Fruit fly (Drosophila melanogaster) whole organism, embryonic: Measurements from ENCODE around the gene Pak.

Source experiments
- Atf-2 ChIP-seq: fragments of 200-800 bp; sonication (Bioruptor generic); optimal IDR thresholded peaks from 2 replicates; lab custom pipeline; 2016; ENCODE audit warnings: missing biosample characterization, missing genetic modification characterization
- CG10654 ChIP-seq: fragments of 200-800 bp; sonication (Bioruptor generic); optimal IDR thresholded peaks from 2 replicates; lab custom pipeline; 2016; ENCODE audit warnings: missing biosample characterization, missing genetic modification characterization
- CG11093 ChIP-seq: fragments of 200-800 bp; sonication (Bioruptor generic); IDR thresholded peaks from 3 replicates; pipeline ENCODE4 v1.3.6; 2022; ENCODE audit warnings: missing biosample characterization, missing genetic modification characterization
- CG12071 ChIP-seq: fragments of 200-800 bp; sonication (Bioruptor generic); optimal IDR thresholded peaks from 3 replicates; lab custom pipeline; 2018; ENCODE audit warnings: missing biosample characterization, mild to moderate bottlenecking, missing genetic modification characterization
- CG17568 ChIP-seq: fragments of 200-800 bp; sonication (Bioruptor generic); optimal IDR thresholded peaks from 2 replicates; lab custom pipeline; 2018; ENCODE audit warnings: missing biosample characterization, mild to moderate bottlenecking, missing genetic modification characterization, moderate library complexity
- CG2120 ChIP-seq: fragments of 200-800 bp; sonication (Bioruptor generic); optimal IDR thresholded peaks from 3 replicates; lab custom pipeline; 2016; ENCODE audit warnings: missing biosample characterization, missing genetic modification characterization
- CG31388 ChIP-seq: fragments of 200-800 bp; sonication (Bioruptor generic); optimal IDR thresholded peaks from 2 replicates; lab custom pipeline; 2016; ENCODE audit warnings: missing biosample characterization, missing genetic modification characterization
- CG32772 ChIP-seq: fragments of 200-800 bp; sonication (Bioruptor generic); IDR thresholded peaks from 2 replicates; pipeline ENCODE4 v1.3.6; 2022; ENCODE audit warnings: missing biosample characterization, missing genetic modification characterization
- CG33213 ChIP-seq: fragments of 200-800 bp; sonication (Bioruptor generic); optimal IDR thresholded peaks from 3 replicates; lab custom pipeline; 2016; ENCODE audit warnings: missing biosample characterization, missing genetic modification characterization
- CG43689 ChIP-seq: fragments of 200-800 bp; sonication (Bioruptor generic); IDR thresholded peaks from 2 replicates; pipeline ENCODE4 v1.3.6; 2022; ENCODE audit warnings: missing biosample characterization, missing genetic modification characterization
- CG4404 ChIP-seq: fragments of 200-800 bp; sonication (Bioruptor generic); IDR thresholded peaks from 2 replicates; pipeline ENCODE4 v1.3.6; 2022; ENCODE audit warnings: missing biosample characterization, missing genetic modification characterization
- CG6813 ChIP-seq: fragments of 200-800 bp; sonication (Bioruptor generic); optimal IDR thresholded peaks from 2 replicates; lab custom pipeline; 2017; ENCODE audit warnings: missing biosample characterization, missing genetic modification characterization, mild to moderate bottlenecking, moderate library complexity, missing genetic modification reagents
- CG8089 ChIP-seq: fragments of 200-800 bp; sonication (Bioruptor generic); optimal IDR thresholded peaks from 3 replicates; lab custom pipeline; 2016; ENCODE audit warnings: missing biosample characterization, missing genetic modification characterization
- Chrac-16 ChIP-seq: fragments of 200-800 bp; sonication (Bioruptor generic); optimal IDR thresholded peaks from 3 replicates; lab custom pipeline; 2016; ENCODE audit warnings: missing biosample characterization, missing genetic modification characterization
- Dip2 ChIP-seq: fragments of 200-800 bp; sonication (Bioruptor generic); IDR thresholded peaks from 2 replicates; pipeline ENCODE4 v1.3.6; 2022; ENCODE audit warnings: missing biosample characterization, missing genetic modification characterization
- HHEX ChIP-seq: fragments of 200-800 bp; sonication (Bioruptor generic); optimal IDR thresholded peaks from 3 replicates; lab custom pipeline; 2017; ENCODE audit warnings: missing biosample characterization, mild to moderate bottlenecking, missing genetic modification characterization, missing genetic modification reagents
- Hr78 ChIP-seq, 2 experiments: fragments of 200-800 bp in 1 of 2; fragments of >200 bp in 1 of 2; sonication (Bioruptor generic) in 1 of 2; optimal IDR thresholded peaks; 2 replicates each; lab custom pipeline; 2017 to 2019; ENCODE audit warnings: missing biosample characterization in 2 of 2, missing genetic modification characterization in 2 of 2, mild to moderate bottlenecking in 1 of 2, moderate library complexity in 1 of 2
- Kr ChIP-seq: fragments of 200-800 bp; sonication (Bioruptor generic); optimal IDR thresholded peaks from 2 replicates; lab custom pipeline; 2017; ENCODE audit warnings: missing biosample characterization, mild to moderate bottlenecking, missing genetic modification characterization
- NK7.1 ChIP-seq: fragments of 200-800 bp; sonication (Bioruptor generic); optimal IDR thresholded peaks from 3 replicates; lab custom pipeline; 2016; ENCODE audit warnings: missing biosample characterization, missing genetic modification characterization
- Nf-YA ChIP-seq: fragments of 200-800 bp; sonication (Bioruptor generic); IDR thresholded peaks from 2 replicates; pipeline ENCODE4 v1.3.6; 2022; ENCODE audit warnings: missing biosample characterization, missing genetic modification characterization
- Nf-YB ChIP-seq: fragments of 200-800 bp; sonication (Bioruptor generic); optimal IDR thresholded peaks from 3 replicates; lab custom pipeline; 2019; ENCODE audit warnings: missing biosample characterization, mild to moderate bottlenecking, missing genetic modification characterization, moderate library complexity
- Six4 ChIP-seq: fragments of 200-800 bp; sonication (Bioruptor generic); optimal IDR thresholded peaks from 2 replicates; lab custom pipeline; 2016; ENCODE audit warnings: missing biosample characterization, missing genetic modification characterization
- Ssrp ChIP-seq: fragments of 200-800 bp; sonication (Bioruptor generic); optimal IDR thresholded peaks from 2 replicates; lab custom pipeline; 2018; ENCODE audit warnings: missing biosample characterization, mild to moderate bottlenecking, missing genetic modification characterization, moderate library complexity
- amos ChIP-seq: fragments of 200-800 bp; sonication (Bioruptor generic); IDR thresholded peaks from 2 replicates; pipeline ENCODE4 v1.3.6; 2022; ENCODE audit warnings: missing biosample characterization, missing genetic modification characterization; ENCODE audit not compliant: partially characterized antibody
- bowl ChIP-seq: fragments of 200-800 bp; sonication (Bioruptor generic); IDR thresholded peaks from 2 replicates; pipeline ENCODE4 v1.3.6; 2022; ENCODE audit warnings: missing biosample characterization, missing genetic modification characterization
- ci ChIP-seq: fragments of 200-800 bp; sonication (Bioruptor generic); IDR thresholded peaks from 3 replicates; pipeline ENCODE4 v1.3.6; 2022; ENCODE audit warnings: missing biosample characterization, missing genetic modification characterization
- ems ChIP-seq: fragments of 200-800 bp; sonication (Bioruptor generic); optimal IDR thresholded peaks from 3 replicates; lab custom pipeline; 2016; ENCODE audit warnings: missing biosample characterization, missing genetic modification characterization
- gfzf ChIP-seq: fragments of 200-800 bp; sonication (Bioruptor generic); optimal IDR thresholded peaks from 2 replicates; lab custom pipeline; 2016; ENCODE audit warnings: missing biosample characterization, mild to moderate bottlenecking, missing genetic modification characterization, moderate library complexity
- inv ChIP-seq: fragments of 200-800 bp; sonication (Bioruptor generic); IDR thresholded peaks from 2 replicates; pipeline ENCODE4 v1.3.6; 2022; ENCODE audit warnings: missing biosample characterization, missing genetic modification characterization; ENCODE audit not compliant: partially characterized antibody
- jigr1 ChIP-seq: fragments of 200-800 bp; sonication (Bioruptor generic); IDR thresholded peaks from 3 replicates; pipeline ENCODE4 v1.3.6; 2022; ENCODE audit warnings: missing biosample characterization, missing genetic modification characterization
- lola ChIP-seq, 3 experiments: fragments of >200 bp in 2 of 3; fragments of 200-800 bp in 1 of 3; sonication (Bioruptor generic) in 1 of 3; optimal IDR thresholded peaks; 2 replicates each; lab custom pipeline; 2017 to 2019; ENCODE audit warnings: missing biosample characterization in 3 of 3, missing genetic modification characterization in 3 of 3, mild to moderate bottlenecking in 1 of 3, moderate library complexity in 1 of 3
- mam ChIP-seq: fragments of 200-800 bp; sonication (Bioruptor generic); optimal IDR thresholded peaks from 3 replicates; lab custom pipeline; 2016; ENCODE audit warnings: missing biosample characterization, missing genetic modification characterization
- nom ChIP-seq: fragments of 200-800 bp; sonication (Bioruptor generic); optimal IDR thresholded peaks from 2 replicates; lab custom pipeline; 2017; ENCODE audit warnings: missing biosample characterization, missing genetic modification characterization, mild to moderate bottlenecking, moderate library complexity, missing genetic modification reagents
- pita ChIP-seq: fragments of 200-800 bp; sonication (Bioruptor generic); optimal IDR thresholded peaks from 2 replicates; lab custom pipeline; 2017; ENCODE audit warnings: missing biosample characterization, mild to moderate bottlenecking, missing genetic modification characterization
- pnt ChIP-seq: fragments of 200-800 bp; sonication (Bioruptor generic); optimal IDR thresholded peaks from 3 replicates; lab custom pipeline; 2016; ENCODE audit warnings: missing biosample characterization, missing genetic modification characterization
- prd ChIP-seq, 3 experiments: fragments of >200 bp in 2 of 3; fragments of 200-800 bp in 1 of 3; sonication (Bioruptor generic) in 1 of 3; optimal IDR thresholded peaks in 2 of 3; IDR thresholded peaks in 1 of 3; 2 replicates in 2 of 3; 3 replicates in 1 of 3; pipeline versions ENCODE4 v1.3.6 to Lab custom; 2017 to 2022; ENCODE audit warnings: missing biosample characterization in 1 of 3, missing genetic modification characterization in 1 of 3
- repo ChIP-seq: fragments of 200-800 bp; sonication (Bioruptor generic); optimal IDR thresholded peaks from 2 replicates; lab custom pipeline; 2016; ENCODE audit warnings: missing biosample characterization, missing genetic modification characterization
- row ChIP-seq: fragments of 200-800 bp; sonication (Bioruptor generic); IDR thresholded peaks from 3 replicates; pipeline ENCODE4 v1.3.6; 2022; ENCODE audit warnings: missing biosample characterization, missing genetic modification characterization
- run ChIP-seq: fragments of 200-800 bp; sonication (Bioruptor generic); optimal IDR thresholded peaks from 3 replicates; lab custom pipeline; 2018; ENCODE audit warnings: missing biosample characterization, mild to moderate bottlenecking, missing genetic modification characterization
- scrt ChIP-seq: fragments of 200-800 bp; sonication (Bioruptor generic); optimal IDR thresholded peaks from 2 replicates; lab custom pipeline; 2018; ENCODE audit warnings: missing biosample characterization, mild to moderate bottlenecking, missing genetic modification characterization, moderate library complexity
- sens-2 ChIP-seq: fragments of 200-800 bp; sonication (Bioruptor generic); IDR thresholded peaks from 2 replicates; pipeline ENCODE4 v1.3.6; 2022; ENCODE audit warnings: missing biosample characterization, missing genetic modification characterization
- shn ChIP-seq: fragments of 200-800 bp; sonication (Bioruptor generic); optimal IDR thresholded peaks from 3 replicates; lab custom pipeline; 2016; ENCODE audit warnings: missing biosample characterization, missing genetic modification characterization
- sisA ChIP-seq: fragments of 200-800 bp; sonication (Bioruptor generic); IDR thresholded peaks from 2 replicates; pipeline ENCODE4 v1.3.6; 2022; ENCODE audit warnings: missing biosample characterization, missing genetic modification characterization
- sob ChIP-seq: fragments of 200-800 bp; sonication (Bioruptor generic); IDR thresholded peaks from 2 replicates; pipeline ENCODE4 v1.3.6; 2022; ENCODE audit warnings: missing biosample characterization, missing genetic modification characterization
- tll ChIP-seq, 2 experiments: fragments of 200-800 bp in 1 of 2; fragments of >200 bp in 1 of 2; sonication (Bioruptor generic) in 1 of 2; optimal IDR thresholded peaks; 2 replicates each; lab custom pipeline; 2017 to 2019; ENCODE audit warnings: missing biosample characterization in 2 of 2, missing genetic modification characterization in 2 of 2, mild to moderate bottlenecking in 1 of 2, moderate library complexity in 1 of 2
- twi ChIP-seq: fragments of 200-800 bp; optimal IDR thresholded peaks from 2 replicates; lab custom pipeline; 2019; ENCODE audit warnings: missing biosample characterization, mild to moderate bottlenecking, missing genetic modification characterization, moderate library complexity
- zen ChIP-seq: fragments of 200-800 bp; sonication (Bioruptor generic); optimal IDR thresholded peaks from 3 replicates; lab custom pipeline; 2018; ENCODE audit warnings: missing biosample characterization, mild to moderate bottlenecking, missing genetic modification characterization, moderate library complexity

Gene Pak

DNA sequence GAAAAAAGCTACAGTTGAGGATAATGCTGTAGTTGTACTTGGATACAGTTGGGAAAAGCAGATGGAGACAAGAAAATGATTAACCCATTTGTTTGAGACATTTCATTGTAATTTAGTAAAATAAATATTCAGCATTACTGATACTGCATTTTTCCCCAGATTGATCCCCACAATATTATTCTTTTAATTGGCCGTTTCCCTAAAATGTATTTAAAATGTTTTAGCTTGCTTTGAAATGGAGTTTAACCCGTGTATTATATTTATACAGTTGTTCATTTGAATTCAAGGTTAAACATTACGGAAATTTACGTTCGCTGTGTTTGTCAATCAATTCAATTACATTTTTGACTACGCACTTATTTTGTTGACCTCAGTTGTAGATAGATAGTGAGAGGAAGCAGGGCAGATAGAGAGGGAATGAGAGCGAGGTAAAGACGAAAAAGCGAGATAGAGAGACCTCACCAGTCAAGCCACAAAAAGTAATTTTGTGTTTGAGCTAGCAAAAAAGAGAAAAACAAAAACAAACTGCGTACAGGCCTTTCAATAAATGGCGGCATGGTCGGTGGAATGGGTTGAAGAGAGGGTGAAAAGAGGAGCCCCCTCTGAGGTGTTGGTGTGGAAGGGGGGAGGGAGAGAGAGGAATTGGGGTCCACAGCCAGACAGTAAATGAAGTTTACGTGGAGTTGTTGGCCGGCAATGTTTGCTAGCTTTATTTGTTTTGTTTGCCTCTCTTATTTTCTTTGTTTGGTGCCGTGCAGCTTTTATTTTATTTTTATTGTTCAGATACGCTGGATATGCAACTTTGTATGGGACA, 59.9 kb downstream of the Pak start (continued):
- TF ChIP-seq sens-2 (GFP tag; lab: Robert Waterston, UW) (peak; percentile 61; the same call in 1 of the 2 replicates), CG33213 (peak; percentile 48), zen (tag; lab: Kevin White, UChicago) (peak; percentile 60), mam (GFP tag; lab: Kevin White, UChicago) (peak; percentile 75), Ssrp (tag; lab: Kevin White, UChicago) (peak; percentile 92), pnt (GFP tag; lab: Kevin White, UChicago) (peak; percentile 74), sisA (GFP tag; lab: Robert Waterston, UW) (peak; percentile 73), CG8089 (peak; percentile 40), NK7.1 (GFP tag; lab: Kevin White, UChicago) (peak; percentile 73), CG32772 (GFP tag; lab: Robert Waterston, UW) (peak; percentile 67), Six4 (GFP tag; lab: Kevin White, UChicago) (peak; percentile 81), CG2120 (GFP tag; lab: Kevin White, UChicago) (peak; percentile 92), amos (GFP tag; lab: Robert Waterston, UW) (no peak; the same call in 1 of the 2 replicates), repo (peak; percentile 70), CG11093 (GFP tag; lab: Robert Waterston, UW) (peak; percentile 74; the same call in 2 of the 3 replicates), Chrac-16 (GFP tag; lab: Kevin White, UChicago) (peak; percentile 79), inv (GFP tag; lab: Robert Waterston, UW) (no peak), Dip2 (GFP tag; lab: Robert Waterston, UW) (no peak), scrt (GFP tag; lab: Kevin White, UChicago) (peak; percentile 83), pita (no peak), CG43689 (no peak), shn (GFP tag; lab: Kevin White, UChicago) (peak; percentile 78), Kr (GFP tag; lab: Kevin White, UChicago) (peak; percentile 23), Nf-YB (GFP tag; lab: Kevin White, UChicago) (peak; percentile 76), CG10654 (peak; percentile 51), CG31388 (GFP tag; lab: Kevin White, UChicago) (peak; percentile 72), gfzf (no peak), nom (GFP tag; lab: Kevin White, UChicago) (peak; percentile 92), sob (peak; percentile 69; the same call in 1 of the 2 replicates), CG4404 (peak; percentile 36; the same call in 1 of the 2 replicates), row (GFP tag; lab: Robert Waterston, UW) (peak; percentile 87), lola (GFP tag; optimal IDR thresholded peaks at IDR 0.05; lab: Kevin White, UChicago) (peak in 1 of 3 experiments; percentile 90), ems (GFP tag; lab: Kevin White, UChicago) (peak; percentile 78), ci (peak; percentile 53; the same call in 2 of the 3 replicates), tll (GFP tag; optimal IDR thresholded peaks at IDR 0.05; lab: Kevin White, UChicago) (peak in 1 of 2 experiments; percentile 10), HHEX (peak; percentile 89), twi (peak; percentile 79), Hr78 (GFP tag; optimal IDR thresholded peaks at IDR 0.05; lab: Kevin White, UChicago) (peak in 1 of 2 experiments; percentile 88), CG6813 (peak; percentile 76), CG12071 (GFP tag; lab: Kevin White, UChicago) (peak; percentile 75), CG17568 (peak; percentile 71), run (tag; lab: Kevin White, UChicago) (peak; percentile 42), Nf-YA (no peak), prd (optimal IDR thresholded peaks at IDR 0.05; lab: Kevin White, UChicago) (no peak), prd (GFP tag; IDR thresholded peaks at IDR 0.05; lab: Robert Waterston, UW) (peak; percentile 81), Atf-2 (GFP tag; lab: Kevin White, UChicago) (peak; percentile 85), jigr1 (GFP tag; lab: Robert Waterston, UW) (peak; percentile 61; the same call in 1 of the 3 replicates), bowl (GFP tag; lab: Robert Waterston, UW) (no peak)
